Worm (Caenorhabditis elegans): Measurements from ENCODE around the gene ZK353.9.

ZK353.9 gene

ce11 chrIII:8398411-8398810 is 10.9 kb upstream of the ZK353.9 start, which contains the start of gene ZK353.2:
ZK353.2 (plus strand) TSS chrIII:8398711.
- TF ChIP-seq K02D7.2 (tag; optimal IDR thresholded peaks at IDR 0.05): no peak
- no peak for TF ChIP-seq unc-86 (tag; optimal IDR thresholded peaks at IDR 0.05)
- no peak for TF ChIP-seq nhr-232 (tag; optimal IDR thresholded peaks at IDR 0.05)
- TF ChIP-seq ama-1 (optimal IDR thresholded peaks at IDR 0.05): no peak
- no peak for TF ChIP-seq ttx-3 (tag; optimal IDR thresholded peaks at IDR 0.05)
- no peak for TF ChIP-seq hlh-15 (tag; optimal IDR thresholded peaks at IDR 0.05)
- TF ChIP-seq che-1 (tag; optimal IDR thresholded peaks at IDR 0.05): no peak
- no peak for TF ChIP-seq ceh-18 (tag; optimal IDR thresholded peaks at IDR 0.05)

DNA sequence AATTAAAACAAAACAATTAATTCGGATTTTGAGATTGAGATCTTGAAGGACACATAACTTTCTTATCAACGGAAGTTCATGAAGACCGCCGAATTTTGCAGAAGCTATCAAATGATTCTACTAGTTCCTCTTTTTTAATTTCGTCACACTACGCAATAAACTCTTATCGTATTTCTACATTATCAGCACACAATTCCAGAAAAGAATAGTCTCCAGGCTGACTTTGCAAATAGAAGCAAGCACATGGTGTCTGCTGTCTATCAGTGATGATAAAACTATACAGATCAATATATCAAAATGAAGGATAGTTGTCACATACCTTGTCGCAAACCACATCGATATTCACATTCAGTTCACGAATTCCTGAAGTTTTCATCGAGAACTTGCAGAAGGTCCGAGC is 8.8 kb upstream of the ZK353.9 start:
- no peak for TF ChIP-seq elt-4 (tag; optimal IDR thresholded peaks at IDR 0.05)
- TF ChIP-seq ztf-16 (tag; optimal IDR thresholded peaks at IDR 0.05): no peak
- no peak for TF ChIP-seq tbx-2 (tag; optimal IDR thresholded peaks at IDR 0.05)
- no peak for TF ChIP-seq syd-9 (tag; optimal IDR thresholded peaks at IDR 0.05)
- no peak for TF ChIP-seq pat-9 (tag; optimal IDR thresholded peaks at IDR 0.05)
- TF ChIP-seq tbx-7 (tag; optimal IDR thresholded peaks at IDR 0.05): no peak
- no peak for TF ChIP-seq ceh-6 (GFP tag; optimal IDR thresholded peaks at IDR 0.05)
- TF ChIP-seq elt-2 (tag; optimal IDR thresholded peaks at IDR 0.05): peak; percentile 66
- TF ChIP-seq ceh-19 (GFP tag; optimal IDR thresholded peaks at IDR 0.05): no peak

DNA sequence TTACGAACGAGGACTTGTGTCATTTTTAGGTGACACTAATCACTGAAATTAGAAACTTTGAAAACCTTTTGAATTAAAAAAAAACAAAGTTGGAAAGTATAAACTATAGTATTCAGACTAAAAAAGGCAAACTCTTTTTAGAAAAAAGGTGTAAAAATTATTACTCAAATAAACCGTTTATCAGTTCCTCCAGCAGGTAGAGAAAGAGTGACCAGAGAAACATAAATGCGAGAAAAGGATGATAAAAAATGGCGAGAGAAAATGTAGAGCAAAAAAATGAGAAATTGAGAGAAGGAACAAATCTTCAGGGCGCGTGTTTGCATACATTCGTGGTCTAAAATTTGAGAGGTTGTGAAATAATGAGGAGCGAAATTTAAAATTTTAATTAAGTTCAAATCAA is 7.4 kb upstream of the ZK353.9 start, which contains the start of gene lap-1:
lap-1 (minus strand) TSS at position 42 of the 400 bp plus-strand sequence.
- TF ChIP-seq K09A11.1 (tag; optimal IDR thresholded peaks at IDR 0.05; ENCODE audit: insufficient read depth) (no peak), pros-1 (tag; optimal IDR thresholded peaks at IDR 0.05) (no peak), hlh-30 (tag; optimal IDR thresholded peaks at IDR 0.05; ENCODE audit: insufficient read depth) (no peak), ets-4 (tag; optimal IDR thresholded peaks at IDR 0.05) (no peak), ttx-3 (tag; optimal IDR thresholded peaks at IDR 0.05) (no peak), dmd-4 (tag; optimal IDR thresholded peaks at IDR 0.05; ENCODE audit: borderline replicate concordance) (no peak), ceh-9 (tag; optimal IDR thresholded peaks at IDR 0.05) (no peak), ceh-31 (tag; optimal IDR thresholded peaks at IDR 0.05) (no peak), tbx-2 (tag; optimal IDR thresholded peaks at IDR 0.05) (no peak), ceh-6 (GFP tag; optimal IDR thresholded peaks at IDR 0.05) (no peak), madf-2 (tag; optimal IDR thresholded peaks at IDR 0.05) (no peak)

DNA sequence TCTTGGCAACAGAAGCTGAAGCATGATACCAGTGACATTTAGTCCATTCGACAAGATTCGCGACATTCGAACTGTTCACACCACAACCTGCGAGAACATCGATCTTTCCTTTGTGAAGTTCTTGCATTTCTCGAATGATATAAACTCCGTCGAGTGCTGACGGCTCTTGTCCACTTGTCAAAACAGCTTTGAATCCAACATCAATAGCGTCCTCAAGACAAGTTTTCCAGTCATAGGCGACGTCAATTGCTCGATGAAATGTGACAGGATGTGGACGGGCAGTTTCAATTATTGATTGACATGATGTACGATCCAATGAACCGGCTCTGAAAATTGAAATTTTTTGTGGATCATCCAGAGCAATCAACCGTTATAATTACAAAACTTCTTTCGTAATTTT is 6.7 kb upstream of the ZK353.9 start:
- TF ChIP-seq ceh-30 (tag; optimal IDR thresholded peaks at IDR 0.05): no peak
- no peak for TF ChIP-seq fkh-6 (tag; optimal IDR thresholded peaks at IDR 0.05)
- no peak for TF ChIP-seq ceh-14 (tag; optimal IDR thresholded peaks at IDR 0.05)
- no peak for TF ChIP-seq pag-3 (tag; optimal IDR thresholded peaks at IDR 0.05; ENCODE audit: borderline replicate concordance)
- TF ChIP-seq nhr-232 (tag; optimal IDR thresholded peaks at IDR 0.05): no peak
- TF ChIP-seq hlh-30 (tag; optimal IDR thresholded peaks at IDR 0.05; ENCODE audit: insufficient read depth): no peak
- TF ChIP-seq ztf-16 (tag; optimal IDR thresholded peaks at IDR 0.05): no peak
- TF ChIP-seq ceh-31 (tag; optimal IDR thresholded peaks at IDR 0.05): no peak
- TF ChIP-seq K02D7.2 (tag; optimal IDR thresholded peaks at IDR 0.05): no peak
- TF ChIP-seq T23F11.4 (GFP tag; optimal IDR thresholded peaks at IDR 0.05): no peak
- TF ChIP-seq ceh-19 (GFP tag; optimal IDR thresholded peaks at IDR 0.05): no peak
- no peak for TF ChIP-seq sox-2 (GFP tag; IDR thresholded peaks at IDR 0.05)

ce11 chrIII:8403507-8403906 is 5.8 kb upstream of the ZK353.9 start, which contains the start of gene cutc-1:
cutc-1 (minus strand) TSS chrIII:8403607.
- TF ChIP-seq sdc-2 (tag; optimal IDR thresholded peaks at IDR 0.05) (no peak), ceh-30 (tag; optimal IDR thresholded peaks at IDR 0.05) (no peak), nhr-11 (tag; optimal IDR thresholded peaks at IDR 0.05) (no peak), nhr-232 (tag; optimal IDR thresholded peaks at IDR 0.05) (no peak), dmd-4 (tag; optimal IDR thresholded peaks at IDR 0.05; ENCODE audit: borderline replicate concordance) (no peak), lim-6 (tag; optimal IDR thresholded peaks at IDR 0.05) (no peak), K09A11.1 (tag; optimal IDR thresholded peaks at IDR 0.05; ENCODE audit: insufficient read depth) (no peak), madf-2 (tag; optimal IDR thresholded peaks at IDR 0.05) (no peak), unc-55 (GFP tag; optimal IDR thresholded peaks at IDR 0.05) (no peak), pat-9 (tag; optimal IDR thresholded peaks at IDR 0.05) (no peak), ztf-16 (tag; optimal IDR thresholded peaks at IDR 0.05) (no peak), pag-3 (tag; optimal IDR thresholded peaks at IDR 0.05; ENCODE audit: borderline replicate concordance) (no peak), pax-1 (tag; optimal IDR thresholded peaks at IDR 0.05) (no peak), ceh-24 (tag; optimal IDR thresholded peaks at IDR 0.05) (no peak), pqm-1 (tag; optimal IDR thresholded peaks at IDR 0.05) (no peak), syd-9 (tag; optimal IDR thresholded peaks at IDR 0.05) (no peak)
